Worm (Caenorhabditis elegans) whole organism, L4 larva: ENCODE results near the gene zig-12.

ENCODE experiments used
- D1046.2 ChIP-seq: fragments of 200-800 bp; sonication (Bioruptor generic); IDR thresholded peaks from 2 replicates; pipeline ENCODE4 v1.3.6; 2022; ENCODE audit warnings: missing genetic modification characterization, missing compliant biosample characterization
- F10B5.3 ChIP-seq: sonication (generic microtip); optimal IDR thresholded peaks from 2 replicates; lab custom pipeline; 2016; ENCODE audit warnings: mild to moderate bottlenecking, missing genetic modification characterization, missing compliant biosample characterization
- F37D6.2 ChIP-seq: sonication (generic microtip); optimal IDR thresholded peaks from 2 replicates; lab custom pipeline; 2016; ENCODE audit warnings: mild to moderate bottlenecking, missing genetic modification characterization, missing compliant biosample characterization
- F44E2.7 ChIP-seq: fragments of 200-800 bp; sonication (Bioruptor generic); IDR thresholded peaks from 2 replicates; pipeline ENCODE4 v2.1.2; 2022; ENCODE audit warnings: missing genetic modification characterization, missing compliant biosample characterization
- R02D3.7 ChIP-seq: fragments of 150-350 bp; sonication (generic microtip); optimal IDR thresholded peaks from 3 replicates; lab custom pipeline; 2014; ENCODE audit warnings: missing biosample characterization, missing genetic modification characterization
- Y105C5A.15 ChIP-seq: fragments of 200-800 bp; sonication (Bioruptor generic); IDR thresholded peaks from 2 replicates; pipeline ENCODE4 v1.3.6; 2022; ENCODE audit warnings: missing genetic modification characterization, missing compliant biosample characterization
- Y48G9A.11 ChIP-seq: fragments of 200-800 bp; sonication (Bioruptor generic); IDR thresholded peaks from 2 replicates; pipeline ENCODE4 v1.3.6; 2022; ENCODE audit warnings: missing genetic modification reagents, missing genetic modification characterization, missing compliant biosample characterization
- Y75B8A.6 ChIP-seq: fragments of 200-800 bp; sonication (Bioruptor generic); IDR thresholded peaks from 2 replicates; pipeline ENCODE4 v1.3.6; 2022; ENCODE audit warnings: missing genetic modification reagents, missing genetic modification characterization, missing compliant biosample characterization
- ZK337.2 ChIP-seq: fragments of 200-800 bp; sonication (Bioruptor generic); IDR thresholded peaks from 2 replicates; pipeline ENCODE4 v1.3.6; 2022; ENCODE audit warnings: missing genetic modification reagents, missing genetic modification characterization, missing compliant biosample characterization
- aha-1 ChIP-seq: fragments of 150-350 bp; peaks from one replicate; lab custom pipeline; 2014; ENCODE audit warnings: missing biosample characterization, missing genetic modification characterization
- aly-2 ChIP-seq: sonication (generic microtip); optimal IDR thresholded peaks from 2 replicates; lab custom pipeline; 2018; ENCODE audit warnings: missing biosample characterization, missing genetic modification characterization
- ceh-32 ChIP-seq: sonication (generic microtip); optimal IDR thresholded peaks from 2 replicates; lab custom pipeline; 2016; ENCODE audit warnings: mild to moderate bottlenecking, missing genetic modification characterization, missing compliant biosample characterization; ENCODE audit not compliant: poor library complexity
- ceh-44 ChIP-seq: fragments of 200-800 bp; sonication (Bioruptor generic); IDR thresholded peaks from 2 replicates; pipeline ENCODE4 v1.3.6; 2022; ENCODE audit warnings: missing genetic modification reagents, missing genetic modification characterization, missing compliant biosample characterization
- ceh-62 ChIP-seq: sonication (generic microtip); optimal IDR thresholded peaks from 2 replicates; lab custom pipeline; 2017; ENCODE audit warnings: missing biosample characterization, missing genetic modification characterization
- ces-1 ChIP-seq: fragments of 150-350 bp; sonication (generic microtip); optimal IDR thresholded peaks from 4 replicates; lab custom pipeline; 2014; ENCODE audit warnings: missing biosample characterization, missing genetic modification reagents, missing genetic modification characterization
- cey-2 ChIP-seq: sonication (generic microtip); optimal IDR thresholded peaks from 3 replicates; lab custom pipeline; 2017; ENCODE audit warnings: missing genetic modification characterization, mild to moderate bottlenecking, missing compliant biosample characterization, antibody characterized with exemption, borderline replicate concordance; ENCODE audit not compliant: insufficient read depth
- daf-19 ChIP-seq: fragments of 200-800 bp; sonication (Bioruptor generic); conservative IDR thresholded peaks from 2 replicates; pipeline ENCODE4 v1.3.6; 2022; ENCODE audit warnings: missing genetic modification characterization, missing compliant biosample characterization
- dmd-6 ChIP-seq: fragments of 200-800 bp; sonication (Bioruptor generic); IDR thresholded peaks from 2 replicates; pipeline ENCODE4 v1.3.6; 2022; ENCODE audit warnings: missing genetic modification reagents, missing genetic modification characterization, missing compliant biosample characterization
- dmd-9 ChIP-seq: fragments of 200-800 bp; sonication (Bioruptor generic); IDR thresholded peaks from 2 replicates; pipeline ENCODE4 v1.3.6; 2022; ENCODE audit warnings: missing genetic modification reagents, missing genetic modification characterization, missing compliant biosample characterization
- duxl-1 ChIP-seq: sonication (generic microtip); optimal IDR thresholded peaks from 2 replicates; lab custom pipeline; 2016; ENCODE audit warnings: mild to moderate bottlenecking, missing genetic modification characterization, moderate library complexity, missing compliant biosample characterization; ENCODE audit not compliant: poor library complexity
- dve-1 ChIP-seq: sonication (generic microtip); optimal IDR thresholded peaks from 2 replicates; lab custom pipeline; 2017; ENCODE audit warnings: antibody characterized with exemption, mild to moderate bottlenecking, missing genetic modification characterization, missing compliant biosample characterization; ENCODE audit not compliant: insufficient read depth
- egl-43 ChIP-seq: fragments of 200-800 bp; sonication (Bioruptor generic); IDR thresholded peaks from 2 replicates; pipeline ENCODE4 v1.3.6; 2022; ENCODE audit warnings: missing genetic modification reagents, missing genetic modification characterization, missing compliant biosample characterization
- fkh-10 ChIP-seq: fragments of 150-350 bp; optimal IDR thresholded peaks from 2 replicates; lab custom pipeline; 2014; ENCODE audit warnings: missing biosample characterization, missing genetic modification reagents, missing genetic modification characterization
- fos-1 ChIP-seq: fragments of 150-350 bp; optimal IDR thresholded peaks from 2 replicates; lab custom pipeline; 2014; ENCODE audit warnings: missing biosample characterization, missing genetic modification characterization
- hif-1 ChIP-seq, 2 experiments: sonication (generic microtip); optimal IDR thresholded peaks; 2 replicates each; lab custom pipeline; 2016 to 2017; ENCODE audit warnings: missing compliant biosample characterization in 2 of 2, missing genetic modification characterization in 2 of 2, missing genetic modification reagents in 2 of 2, missing genotype in 2 of 2, mild to moderate bottlenecking in 1 of 2
- hlh-11 ChIP-seq: fragments of 200-800 bp; sonication (Bioruptor generic); optimal IDR thresholded peaks from 2 replicates; lab custom pipeline; 2018; ENCODE audit warnings: mild to moderate bottlenecking, missing genetic modification characterization, missing compliant biosample characterization
- hmg-1.1 ChIP-seq: fragments of 200-800 bp; sonication (Bioruptor generic); IDR thresholded peaks from 2 replicates; pipeline ENCODE4 v1.3.6; 2022; ENCODE audit warnings: missing genetic modification reagents, missing genetic modification characterization, missing compliant biosample characterization
- lim-7 ChIP-seq: fragments of 200-800 bp; sonication (Bioruptor generic); IDR thresholded peaks from 2 replicates; pipeline ENCODE4 v1.3.6; 2022; ENCODE audit warnings: missing genetic modification characterization, missing compliant biosample characterization
- lin-1 ChIP-seq: fragments of 200-800 bp; sonication (Bioruptor generic); IDR thresholded peaks from 2 replicates; pipeline ENCODE4 v1.3.6; 2022; ENCODE audit warnings: missing genetic modification reagents, missing genetic modification characterization, missing compliant biosample characterization
- lin-38 ChIP-seq: fragments of 200-800 bp; sonication (Bioruptor generic); IDR thresholded peaks from 2 replicates; pipeline ENCODE4 v1.3.6; 2022; ENCODE audit warnings: missing genetic modification reagents, missing genetic modification characterization, missing compliant biosample characterization
- lir-3 ChIP-seq: sonication (generic microtip); optimal IDR thresholded peaks from 2 replicates; lab custom pipeline; 2016; ENCODE audit warnings: mild to moderate bottlenecking, missing genetic modification characterization, missing compliant biosample characterization
- mdl-1 ChIP-seq, 2 experiments: fragments of 150-350 bp in 1 of 2; sonication (generic microtip) in 1 of 2; optimal IDR thresholded peaks; 2 replicates each; lab custom pipeline; 2014 to 2017; ENCODE audit warnings: missing biosample characterization in 2 of 2, missing genetic modification characterization in 2 of 2
- mdt-29 ChIP-seq: fragments of 200-800 bp; sonication (Bioruptor generic); IDR thresholded peaks from 2 replicates; pipeline ENCODE4 v1.3.6; 2022; ENCODE audit warnings: missing genetic modification reagents, missing genetic modification characterization, missing compliant biosample characterization
- mep-1 ChIP-seq: fragments of 150-350 bp; sonication (generic microtip); optimal IDR thresholded peaks from 3 replicates; lab custom pipeline; 2014; ENCODE audit warnings: missing biosample characterization, missing genetic modification characterization
- mxl-3 ChIP-seq: fragments of 200-800 bp; sonication (Bioruptor generic); optimal IDR thresholded peaks from 2 replicates; lab custom pipeline; 2018; ENCODE audit warnings: mild to moderate bottlenecking, missing genetic modification characterization, missing compliant biosample characterization
- nhr-11 ChIP-seq: fragments of 150-350 bp; optimal IDR thresholded peaks from 2 replicates; lab custom pipeline; 2014; ENCODE audit warnings: missing biosample characterization, missing genetic modification characterization
- nhr-237 ChIP-seq: sonication (generic microtip); optimal IDR thresholded peaks from 2 replicates; lab custom pipeline; 2017; ENCODE audit warnings: missing biosample characterization, missing genetic modification characterization
- nhr-25 ChIP-seq: sonication (generic microtip); optimal IDR thresholded peaks from 2 replicates; lab custom pipeline; 2017; ENCODE audit warnings: missing genetic modification characterization, mild to moderate bottlenecking, missing compliant biosample characterization, antibody characterized with exemption, moderate library complexity, borderline replicate concordance; ENCODE audit not compliant: insufficient read depth
- nhr-41 ChIP-seq: fragments of 200-800 bp; sonication (Bioruptor generic); IDR thresholded peaks from 2 replicates; pipeline ENCODE4 v1.3.6; 2022; ENCODE audit warnings: missing genetic modification reagents, missing genetic modification characterization, missing compliant biosample characterization
- nhr-77 ChIP-seq: fragments of 150-350 bp; optimal IDR thresholded peaks from 2 replicates; lab custom pipeline; 2014; ENCODE audit warnings: missing biosample characterization, missing genetic modification characterization
- pqm-1 ChIP-seq: sonication (generic microtip); optimal IDR thresholded peaks from 2 replicates; lab custom pipeline; 2017; ENCODE audit warnings: missing biosample characterization, missing genetic modification characterization
- saeg-2 ChIP-seq: fragments of 200-800 bp; sonication (Bioruptor generic); IDR thresholded peaks from 2 replicates; pipeline ENCODE4 v1.3.6; 2022; ENCODE audit warnings: missing genetic modification reagents, missing genetic modification characterization, missing compliant biosample characterization
- skn-1 ChIP-seq: fragments of 150-350 bp; optimal IDR thresholded peaks from 2 replicates; lab custom pipeline; 2014; ENCODE audit warnings: missing biosample characterization, missing genetic modification characterization
- snpc-1.2 ChIP-seq: fragments of 200-800 bp; sonication (Bioruptor generic); IDR thresholded peaks from 2 replicates; pipeline ENCODE4 v1.3.6; 2022; ENCODE audit warnings: missing genetic modification reagents, missing genetic modification characterization, missing compliant biosample characterization
- spr-1 ChIP-seq: sonication (generic microtip); optimal IDR thresholded peaks from 2 replicates; lab custom pipeline; 2016; ENCODE audit warnings: mild to moderate bottlenecking, missing genetic modification characterization, missing compliant biosample characterization
- tra-1 ChIP-seq: fragments of 200-800 bp; sonication (Bioruptor generic); IDR thresholded peaks from 2 replicates; pipeline ENCODE4 v1.3.6; 2022; ENCODE audit warnings: missing genetic modification reagents, missing genetic modification characterization, missing compliant biosample characterization
- unc-62 ChIP-seq, 3 experiments: fragments of 150-350 bp in 1 of 3; sonication (generic microtip); optimal IDR thresholded peaks in 2 of 3; peaks in 1 of 3; 1 replicate in 1 of 3; 2 replicates in 2 of 3; lab custom pipeline; 2014 to 2017; ENCODE audit warnings: missing biosample characterization in 3 of 3, missing genetic modification characterization in 3 of 3, missing genetic modification reagents in 3 of 3, missing genotype in 1 of 3
- vab-7 ChIP-seq: fragments of 200-800 bp; sonication (Bioruptor generic); IDR thresholded peaks from 2 replicates; pipeline ENCODE4 v1.3.6; 2022; ENCODE audit warnings: missing genetic modification reagents, missing genetic modification characterization, missing compliant biosample characterization
- zfp-3 ChIP-seq: fragments of 200-800 bp; sonication (Bioruptor generic); conservative IDR thresholded peaks from 2 replicates; pipeline ENCODE4 v1.3.6; 2022; ENCODE audit warnings: missing genetic modification reagents, missing genetic modification characterization, missing compliant biosample characterization

The zig-12 gene

DNA sequence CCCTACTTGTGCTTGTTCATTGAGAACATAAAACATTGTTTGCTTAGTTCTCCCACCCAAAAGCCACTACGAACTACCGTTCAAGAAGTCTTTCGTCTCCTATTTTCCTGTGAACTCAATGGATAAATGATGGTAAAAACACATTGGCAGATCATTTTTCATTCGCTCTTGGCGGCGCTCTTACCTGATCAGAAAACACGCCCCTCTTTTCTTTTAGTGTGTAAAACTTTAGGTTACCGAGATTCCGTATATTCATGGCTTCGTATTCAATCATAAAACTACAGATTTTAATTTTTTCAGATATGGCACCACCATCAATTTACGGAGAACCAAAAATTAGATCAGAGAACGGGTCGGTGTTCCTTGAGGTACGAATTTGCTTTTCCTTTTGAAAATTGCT, at the start of gene zig-12:
zig-12 (plus strand) TSS at position 301 of the 400 bp plus-strand sequence.
- no peak for TF ChIP-seq R02D3.7 (tag; lab: Kevin White, UChicago)
- no peak for TF ChIP-seq nhr-11 (tag; lab: Kevin White, UChicago)
- TF ChIP-seq hmg-1.1 (GFP tag; lab: Robert Waterston, UW) = no peak
- no peak for TF ChIP-seq unc-62 (GFP tag; optimal IDR thresholded peaks at IDR 0.05 in 1 of 2; lab: Kevin White, UChicago)
- TF ChIP-seq unc-62 (tag; optimal IDR thresholded peaks at IDR 0.05; lab: Kevin White, UChicago) = no peak
- TF ChIP-seq nhr-25 (tag; lab: Kevin White, UChicago) = no peak
- no peak for TF ChIP-seq Y105C5A.15 (GFP tag; lab: Robert Waterston, UW)
- TF ChIP-seq dmd-9 (GFP tag; lab: Robert Waterston, UW) = no peak
- no peak for TF ChIP-seq fos-1 (tag; lab: Kevin White, UChicago)
- no peak for TF ChIP-seq ceh-62 (tag; lab: Kevin White, UChicago)
- TF ChIP-seq saeg-2 (GFP tag; lab: Robert Waterston, UW) = no peak
- no peak for TF ChIP-seq spr-1
- TF ChIP-seq lin-1 (GFP tag; lab: Robert Waterston, UW) = no peak
- TF ChIP-seq zfp-3 = no peak
- no peak for TF ChIP-seq nhr-77 (tag; lab: Kevin White, UChicago)
- no peak for TF ChIP-seq pqm-1 (tag; lab: Kevin White, UChicago)

- TF ChIP-seq lin-38 (GFP tag; lab: Robert Waterston, UW) (no peak), hif-1 (tag; optimal IDR thresholded peaks at IDR 0.05; lab: Kevin White, UChicago) (no peak), Y105C5A.15 (GFP tag; lab: Robert Waterston, UW) (no peak), ces-1 (GFP tag; lab: Kevin White, UChicago) (no peak), ceh-32 (no peak), F37D6.2 (tag; lab: Kevin White, UChicago) (no peak), cey-2 (tag; lab: Kevin White, UChicago) (no peak), duxl-1 (tag; lab: Kevin White, UChicago) (no peak), nhr-25 (tag; lab: Kevin White, UChicago) (no peak), egl-43 (GFP tag; lab: Robert Waterston, UW) (no peak), tra-1 (GFP tag; lab: Robert Waterston, UW) (no peak), nhr-77 (tag; lab: Kevin White, UChicago) (no peak), fkh-10 (no peak), mep-1 (no peak), snpc-1.2 (no peak), lir-3 (tag; lab: Kevin White, UChicago) (no peak), aly-2 (tag; lab: Kevin White, UChicago) (no peak), aha-1 (tag; lab: Kevin White, UChicago) (peak; percentile 16), dmd-6 (GFP tag; lab: Robert Waterston, UW) (peak; percentile 42), mxl-3 (no peak), nhr-41 (GFP tag; lab: Robert Waterston, UW) (no peak), spr-1 (no peak), nhr-237 (tag; lab: Kevin White, UChicago) (no peak), vab-7 (no peak), hlh-11 (no peak), ceh-44 (GFP tag; lab: Robert Waterston, UW) (no peak), F10B5.3 (tag; lab: Kevin White, UChicago) (no peak), ZK337.2 (GFP tag; lab: Robert Waterston, UW) (no peak), fos-1 (tag; lab: Kevin White, UChicago) (no peak), daf-19 (GFP tag; lab: Robert Waterston, UW) (no peak), lim-7 (GFP tag; lab: Robert Waterston, UW) (no peak), dve-1 (tag; lab: Kevin White, UChicago) (peak; percentile 42), Y75B8A.6 (GFP tag; lab: Robert Waterston, UW) (no peak), F44E2.7 (GFP tag; lab: Robert Waterston, UW) (no peak), skn-1 (tag; lab: Kevin White, UChicago) (no peak), mdt-29 (no peak), Y48G9A.11 (GFP tag; lab: Robert Waterston, UW) (no peak), D1046.2 (GFP tag; lab: Robert Waterston, UW) (no peak), mdl-1 (tag; optimal IDR thresholded peaks at IDR 0.05; lab: Kevin White, UChicago) (no peak)
Measured at ce11 chrX:8714845-8715244, 48.9 kb upstream of the zig-12 start.
